Worm (Caenorhabditis elegans): ENCODE measurements around the gene him-8.

The him-8 gene

ce11 chrIV:10546589-10547136 is 15.0 kb upstream of the him-8 start, which contains the start of gene zim-1:
zim-1 (plus strand) TSS chrIV:10547086.
- TF ChIP-seq lin-39 (tag; optimal IDR thresholded peaks at IDR 0.05), result no peak
- no peak for TF ChIP-seq jun-1 (tag; optimal IDR thresholded peaks at IDR 0.05)
- no peak for TF ChIP-seq zip-4 (GFP tag; optimal IDR thresholded peaks at IDR 0.05)
- no peak for TF ChIP-seq unc-98 (GFP tag; IDR thresholded peaks at IDR 0.05)
- no peak for TF ChIP-seq dpl-1 (GFP tag; optimal IDR thresholded peaks at IDR 0.05)
- no peak for TF ChIP-seq fkh-10 (GFP tag; optimal IDR thresholded peaks at IDR 0.05)
- no peak for TF ChIP-seq ceh-88 (GFP tag; IDR thresholded peaks at IDR 0.05)
- no peak for TF ChIP-seq isw-1 (GFP tag; IDR thresholded peaks at IDR 0.05)
- TF ChIP-seq ces-1 (GFP tag; optimal IDR thresholded peaks at IDR 0.05), result no peak

ce11 chrIV:10554947-10555346 is 6.8 kb upstream of the him-8 start, which contains the start of gene zim-2:
zim-2 (plus strand) TSS chrIV:10555247.
- TF ChIP-seq mef-2 (tag; optimal IDR thresholded peaks at IDR 0.05) (no peak), elt-2 (tag; optimal IDR thresholded peaks at IDR 0.05) (no peak), unc-86 (tag; optimal IDR thresholded peaks at IDR 0.05) (no peak), pqm-1 (tag; optimal IDR thresholded peaks at IDR 0.05) (no peak), lsy-2 (tag; optimal IDR thresholded peaks at IDR 0.05) (no peak), lin-39 (tag; optimal IDR thresholded peaks at IDR 0.05) (no peak), unc-130 (tag; optimal IDR thresholded peaks at IDR 0.05) (no peak), ztf-11 (tag; optimal IDR thresholded peaks at IDR 0.05) (no peak), aly-2 (tag; optimal IDR thresholded peaks at IDR 0.05) (no peak)

- TF ChIP-seq Y116A8C.19 (tag; optimal IDR thresholded peaks at IDR 0.05; ENCODE audit: borderline replicate concordance) (no peak), lin-14 (GFP tag; optimal IDR thresholded peaks at IDR 0.05) (no peak), tbx-2 (tag; optimal IDR thresholded peaks at IDR 0.05) (no peak), unc-130 (tag; optimal IDR thresholded peaks at IDR 0.05) (no peak), C34B4.2 (tag; optimal IDR thresholded peaks at IDR 0.05) (no peak), C16A3.4 (tag; optimal IDR thresholded peaks at IDR 0.05) (no peak), nhr-11 (tag; optimal IDR thresholded peaks at IDR 0.05) (no peak), hlh-4 (tag; optimal IDR thresholded peaks at IDR 0.05) (no peak), hlh-17 (GFP tag; optimal IDR thresholded peaks at IDR 0.05; ENCODE audit: borderline replicate concordance) (no peak), lin-13 (GFP tag; optimal IDR thresholded peaks at IDR 0.05) (no peak)
Measured at ce11 chrIV:10558415-10558814, 3.3 kb upstream of the him-8 start, which contains the start of gene zim-3. zim-3 (plus strand) TSS chrIV:10558715.

ce11 chrIV:10564613-10565012 is 2.9 kb downstream of the him-8 start:
- TF ChIP-seq tbx-2 (tag; optimal IDR thresholded peaks at IDR 0.05) (no peak), snpc-4 (tag; optimal IDR thresholded peaks at IDR 0.05) (no peak), C16A3.4 (tag; optimal IDR thresholded peaks at IDR 0.05) (no peak), nhr-85 (tag) (no peak), Y116A8C.19 (tag; optimal IDR thresholded peaks at IDR 0.05; ENCODE audit: borderline replicate concordance) (no peak), hlh-4 (tag; optimal IDR thresholded peaks at IDR 0.05) (no peak), ets-5 (GFP tag; IDR thresholded peaks at IDR 0.05) (no peak), grh-1 (GFP tag; IDR thresholded peaks at IDR 0.05) (no peak), hlh-17 (GFP tag; optimal IDR thresholded peaks at IDR 0.05; ENCODE audit: borderline replicate concordance) (no peak), dsc-1 (tag; optimal IDR thresholded peaks at IDR 0.05) (no peak), blmp-1 (tag; optimal IDR thresholded peaks at IDR 0.05) (no peak), nhr-28 (tag; optimal IDR thresholded peaks at IDR 0.05) (no peak), lin-14 (GFP tag; optimal IDR thresholded peaks at IDR 0.05) (no peak)

- TF ChIP-seq unc-98 (GFP tag; IDR thresholded peaks at IDR 0.05), result no peak
- peak; percentile 45 for TF ChIP-seq lin-14 (GFP tag; optimal IDR thresholded peaks at IDR 0.05)
- no peak for TF ChIP-seq nhr-20 (tag; optimal IDR thresholded peaks at IDR 0.05)
- TF ChIP-seq pag-3 (tag; optimal IDR thresholded peaks at IDR 0.05; ENCODE audit: borderline replicate concordance, insufficient read depth), result no peak
- no peak for TF ChIP-seq ztf-11 (tag; optimal IDR thresholded peaks at IDR 0.05)
- no peak for TF ChIP-seq xbp-1 (tag; optimal IDR thresholded peaks at IDR 0.05)
- no peak for TF ChIP-seq hpl-2 (GFP tag; optimal IDR thresholded peaks at IDR 0.05)
- TF ChIP-seq fkh-4 (tag; optimal IDR thresholded peaks at IDR 0.05; ENCODE audit: borderline replicate concordance), result no peak
- peak; percentile 28 for TF ChIP-seq ces-1 (GFP tag; optimal IDR thresholded peaks at IDR 0.05)
- TF ChIP-seq zag-1 (tag; optimal IDR thresholded peaks at IDR 0.05), result no peak
- no peak for TF ChIP-seq lir-3 (tag; optimal IDR thresholded peaks at IDR 0.05; ENCODE audit: poor library complexity)
- no peak for TF ChIP-seq snpc-4 (tag; optimal IDR thresholded peaks at IDR 0.05)
- no peak for TF ChIP-seq ceh-82 (tag; optimal IDR thresholded peaks at IDR 0.05)
- no peak for TF ChIP-seq swsn-7 (tag; optimal IDR thresholded peaks at IDR 0.05)
- no peak for TF ChIP-seq C34B4.2 (tag; optimal IDR thresholded peaks at IDR 0.05)
- no peak for TF ChIP-seq elt-2 (tag; optimal IDR thresholded peaks at IDR 0.05)
- TF ChIP-seq sox-4 (tag; optimal IDR thresholded peaks at IDR 0.05), result no peak
- no peak for TF ChIP-seq F16B12.6 (tag; optimal IDR thresholded peaks at IDR 0.05)
- no peak for TF ChIP-seq mep-1 (tag; optimal IDR thresholded peaks at IDR 0.05)
Measured at ce11 chrIV:10565282-10565681, 3.6 kb downstream of the him-8 start.

Data from whole organism, L1 larva.